Fruit fly (Drosophila melanogaster): Measurements from ENCODE around the gene Sgs3.

Sgs3 gene

DNA sequence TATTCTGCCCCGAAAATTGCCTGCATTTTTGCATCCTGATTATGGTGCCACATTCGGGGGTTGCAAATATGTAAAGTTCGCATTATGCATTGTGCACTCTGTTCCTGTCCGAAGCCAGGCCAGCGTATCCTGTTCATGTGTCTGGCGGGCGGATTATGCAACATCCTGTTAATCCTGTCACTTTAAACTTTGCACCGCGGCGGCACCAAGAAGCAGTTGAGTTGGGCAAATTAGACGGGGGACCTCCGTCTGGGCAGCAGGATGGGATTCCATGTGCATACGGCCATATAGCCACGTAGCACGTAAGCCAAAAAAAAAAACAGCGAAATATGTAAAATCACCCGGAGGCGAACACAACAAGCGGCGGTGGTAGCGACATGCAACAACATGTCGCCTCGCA, 22.5 kb upstream of the Sgs3 start:
- TF ChIP-seq EcR (GFP tag; optimal IDR thresholded peaks at IDR 0.05): no peak
- TF ChIP-seq gl (tag; optimal IDR thresholded peaks at IDR 0.05): no peak
- no peak for TF ChIP-seq Ets98B (GFP tag; IDR thresholded peaks at IDR 0.05)
- TF ChIP-seq CG15710 (tag; optimal IDR thresholded peaks at IDR 0.05): no peak
- TF ChIP-seq CG8301 (tag; optimal IDR thresholded peaks at IDR 0.05): no peak
- TF ChIP-seq CG9948 (tag; optimal IDR thresholded peaks at IDR 0.05): no peak
- no peak for TF ChIP-seq CG34367 (tag; optimal IDR thresholded peaks at IDR 0.05)
- no peak for TF ChIP-seq CG12605 (GFP tag; IDR thresholded peaks at IDR 0.05)
- TF ChIP-seq CG8159 (tag; optimal IDR thresholded peaks at IDR 0.05): no peak
- TF ChIP-seq fd96Ca (GFP tag; IDR thresholded peaks at IDR 0.05): no peak
- no peak for TF ChIP-seq CG14655 (GFP tag; optimal IDR thresholded peaks at IDR 0.05)
- TF ChIP-seq CG4496 (GFP tag; IDR thresholded peaks at IDR 0.05): no peak
- TF ChIP-seq Snoo (tag; optimal IDR thresholded peaks at IDR 0.05): no peak
- TF ChIP-seq CG10348 (GFP tag; IDR thresholded peaks at IDR 0.05): no peak
- TF ChIP-seq Pif1B (GFP tag; optimal IDR thresholded peaks at IDR 0.05): no peak
- TF ChIP-seq D1 (tag; optimal IDR thresholded peaks at IDR 0.05): no peak

DNA sequence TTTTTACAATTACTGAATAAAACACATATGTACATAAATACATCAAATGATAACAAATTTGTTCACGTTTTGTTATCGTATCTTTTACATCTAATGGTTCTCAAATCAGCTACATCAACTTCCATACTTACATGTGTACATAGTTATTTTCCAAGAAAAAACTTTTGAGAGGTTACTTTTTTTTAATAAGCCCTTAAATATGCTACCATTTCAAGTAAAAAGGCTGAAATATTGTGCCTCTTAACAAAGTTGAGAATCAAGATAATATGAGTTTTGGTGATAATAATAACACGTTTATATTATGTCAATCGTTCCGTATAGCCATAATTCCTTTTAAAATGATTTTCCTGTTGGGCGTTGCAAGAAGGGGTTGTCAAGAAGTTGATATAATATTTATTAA, 21.5 kb upstream of the Sgs3 start:
- TF ChIP-seq CG14655 (GFP tag; optimal IDR thresholded peaks at IDR 0.05): no peak
- no peak for TF ChIP-seq CG8301 (tag; optimal IDR thresholded peaks at IDR 0.05)
- no peak for TF ChIP-seq Snoo (tag; optimal IDR thresholded peaks at IDR 0.05)
- no peak for TF ChIP-seq Ets98B (GFP tag; IDR thresholded peaks at IDR 0.05)
- TF ChIP-seq CG9948 (tag; optimal IDR thresholded peaks at IDR 0.05): no peak
- TF ChIP-seq CG13204 (GFP tag; optimal IDR thresholded peaks at IDR 0.05): no peak
- TF ChIP-seq D1 (tag; optimal IDR thresholded peaks at IDR 0.05): no peak
- TF ChIP-seq EcR (GFP tag; optimal IDR thresholded peaks at IDR 0.05): no peak
- no peak for TF ChIP-seq CG12605 (GFP tag; IDR thresholded peaks at IDR 0.05)
- no peak for TF ChIP-seq rn (GFP tag; IDR thresholded peaks at IDR 0.05)
- TF ChIP-seq gl (tag; optimal IDR thresholded peaks at IDR 0.05): no peak
- no peak for TF ChIP-seq Pif1B (GFP tag; optimal IDR thresholded peaks at IDR 0.05)
- TF ChIP-seq CG10348 (GFP tag; IDR thresholded peaks at IDR 0.05): no peak
- no peak for TF ChIP-seq CG8159 (tag; optimal IDR thresholded peaks at IDR 0.05)
- TF ChIP-seq CG34367 (tag; optimal IDR thresholded peaks at IDR 0.05): no peak
- TF ChIP-seq CG15710 (tag; optimal IDR thresholded peaks at IDR 0.05): no peak
- TF ChIP-seq CG4496 (GFP tag; IDR thresholded peaks at IDR 0.05): no peak
- TF ChIP-seq fd96Ca (GFP tag; IDR thresholded peaks at IDR 0.05): no peak
- no peak for TF ChIP-seq CG17806 (tag; optimal IDR thresholded peaks at IDR 0.05)
- TF ChIP-seq Pif1A (GFP tag; optimal IDR thresholded peaks at IDR 0.05): no peak

DNA sequence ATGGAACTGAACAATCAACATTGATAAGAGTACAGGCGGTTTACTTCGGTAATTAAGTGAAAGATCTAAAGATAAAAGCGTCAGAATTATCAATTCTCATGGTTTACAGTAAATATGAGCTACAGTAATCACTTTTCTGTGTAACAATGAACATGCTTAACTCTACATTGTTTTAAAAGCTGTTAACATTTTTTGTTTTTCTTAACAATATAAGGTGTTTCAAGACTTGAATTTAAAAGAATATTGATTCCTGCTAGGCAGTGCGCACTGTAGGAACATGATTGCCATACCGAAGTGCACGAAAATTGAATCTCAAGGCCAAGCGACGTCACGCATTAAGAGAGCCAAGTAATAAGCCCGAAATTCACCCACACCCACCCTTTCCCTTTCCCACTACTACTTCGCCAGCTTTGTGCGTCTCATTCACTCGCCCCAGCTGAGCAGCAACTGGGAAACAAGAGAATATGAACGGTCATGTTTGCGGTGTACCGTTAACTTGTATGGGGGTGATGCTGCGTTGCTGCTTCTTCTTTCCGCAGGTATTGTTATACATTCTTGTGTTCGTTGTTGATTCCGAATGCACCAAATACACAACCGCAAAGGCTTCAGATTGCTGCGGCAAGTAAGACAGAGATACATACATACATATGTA, 20.7 kb upstream of the Sgs3 start:
- TF ChIP-seq rn (GFP tag; IDR thresholded peaks at IDR 0.05) (0 out of 2 replicates have a peak, but pooled peaks have one; percentile 8), CG8159 (tag; optimal IDR thresholded peaks at IDR 0.05) (peak; percentile 58), CG8301 (tag; optimal IDR thresholded peaks at IDR 0.05) (peak; percentile 51), EcR (GFP tag; optimal IDR thresholded peaks at IDR 0.05) (no peak), Pif1B (GFP tag; optimal IDR thresholded peaks at IDR 0.05) (no peak), CG14655 (GFP tag; optimal IDR thresholded peaks at IDR 0.05) (peak; percentile 58), Pif1A (GFP tag; optimal IDR thresholded peaks at IDR 0.05) (peak; percentile 47), CG9948 (tag; optimal IDR thresholded peaks at IDR 0.05) (peak; percentile 36), CG32121 (GFP tag; IDR thresholded peaks at IDR 0.05) (peak; percentile 61), CG15710 (tag; optimal IDR thresholded peaks at IDR 0.05) (peak; percentile 57), CG4496 (GFP tag; IDR thresholded peaks at IDR 0.05) (peak; percentile 73), Snoo (tag; optimal IDR thresholded peaks at IDR 0.05) (peak; percentile 73), fd96Ca (GFP tag; IDR thresholded peaks at IDR 0.05) (no peak), CG34367 (tag; optimal IDR thresholded peaks at IDR 0.05) (peak; percentile 25), D1 (tag; optimal IDR thresholded peaks at IDR 0.05) (no peak), CG12605 (GFP tag; IDR thresholded peaks at IDR 0.05) (peak; percentile 54), gl (tag; optimal IDR thresholded peaks at IDR 0.05) (no peak), CG17806 (tag; optimal IDR thresholded peaks at IDR 0.05) (peak; percentile 48), Ets98B (GFP tag; IDR thresholded peaks at IDR 0.05) (peak; percentile 8; the same call in 1 of the 2 replicates), CG10348 (GFP tag; IDR thresholded peaks at IDR 0.05) (no peak), CG13204 (GFP tag; optimal IDR thresholded peaks at IDR 0.05) (no peak)

DNA sequence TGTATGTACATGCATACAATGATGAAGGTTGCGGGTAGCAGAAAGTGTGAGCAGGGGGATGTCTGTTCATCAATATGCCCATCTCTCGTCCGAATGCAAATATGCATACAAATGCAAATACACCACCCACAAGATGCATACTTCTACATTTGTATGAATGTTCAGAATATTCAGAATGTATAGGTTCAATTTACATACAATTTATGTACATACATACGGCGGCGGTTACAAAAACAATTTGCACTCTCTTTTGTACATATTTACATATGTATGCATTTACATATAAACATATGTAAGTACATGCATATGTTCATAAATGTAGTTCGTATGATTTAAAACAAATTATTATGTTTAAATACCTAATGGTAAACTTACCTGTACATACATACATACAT, 20.1 kb upstream of the Sgs3 start:
- no peak for TF ChIP-seq EcR (GFP tag; optimal IDR thresholded peaks at IDR 0.05)
- TF ChIP-seq CG34367 (tag; optimal IDR thresholded peaks at IDR 0.05): no peak
- no peak for TF ChIP-seq CG14655 (GFP tag; optimal IDR thresholded peaks at IDR 0.05)
- no peak for TF ChIP-seq gl (tag; optimal IDR thresholded peaks at IDR 0.05)
- no peak for TF ChIP-seq CG12605 (GFP tag; IDR thresholded peaks at IDR 0.05)
- TF ChIP-seq CG13204 (GFP tag; optimal IDR thresholded peaks at IDR 0.05): no peak
- TF ChIP-seq CG17806 (tag; optimal IDR thresholded peaks at IDR 0.05): no peak
- no peak for TF ChIP-seq CG8301 (tag; optimal IDR thresholded peaks at IDR 0.05)
- TF ChIP-seq Ets98B (GFP tag; IDR thresholded peaks at IDR 0.05): no peak
- TF ChIP-seq CG9948 (tag; optimal IDR thresholded peaks at IDR 0.05): no peak
- no peak for TF ChIP-seq CG10348 (GFP tag; IDR thresholded peaks at IDR 0.05)
- no peak for TF ChIP-seq D1 (tag; optimal IDR thresholded peaks at IDR 0.05)
- no peak for TF ChIP-seq CG8159 (tag; optimal IDR thresholded peaks at IDR 0.05)
- TF ChIP-seq Pif1B (GFP tag; optimal IDR thresholded peaks at IDR 0.05): no peak
- TF ChIP-seq Pif1A (GFP tag; optimal IDR thresholded peaks at IDR 0.05): no peak
- TF ChIP-seq CG4496 (GFP tag; IDR thresholded peaks at IDR 0.05): no peak

DNA sequence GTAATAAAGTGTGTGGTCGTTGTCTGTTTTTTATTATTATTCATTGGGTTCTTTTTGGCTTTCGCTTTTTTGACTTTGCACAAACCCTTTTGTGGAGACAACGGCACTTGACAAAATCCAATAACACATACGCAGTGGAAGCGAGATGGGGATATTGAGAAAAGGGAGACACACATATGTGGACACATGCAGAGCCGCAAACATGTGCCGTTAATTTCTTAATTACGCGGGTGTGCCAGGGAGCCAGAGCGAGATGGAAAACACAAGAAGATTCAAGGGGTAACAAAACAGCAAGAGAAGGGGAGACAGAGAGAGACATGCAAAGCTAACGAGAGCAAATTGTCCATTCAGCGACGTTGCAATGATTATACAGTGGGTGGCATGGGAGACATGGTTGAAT, 19.6 kb upstream of the Sgs3 start:
- TF ChIP-seq Ets98B (GFP tag; IDR thresholded peaks at IDR 0.05): no peak
- TF ChIP-seq D1 (tag; optimal IDR thresholded peaks at IDR 0.05): no peak
- TF ChIP-seq CG32121 (GFP tag; IDR thresholded peaks at IDR 0.05): peak; percentile 54
- no peak for TF ChIP-seq gl (tag; optimal IDR thresholded peaks at IDR 0.05)
- no peak for TF ChIP-seq CG9948 (tag; optimal IDR thresholded peaks at IDR 0.05)
- TF ChIP-seq CG4496 (GFP tag; IDR thresholded peaks at IDR 0.05): no peak
- no peak for TF ChIP-seq CG34367 (tag; optimal IDR thresholded peaks at IDR 0.05)
- no peak for TF ChIP-seq EcR (GFP tag; optimal IDR thresholded peaks at IDR 0.05)
- TF ChIP-seq CG12605 (GFP tag; IDR thresholded peaks at IDR 0.05): no peak; the same call in 1 of the 2 replicates
- no peak for TF ChIP-seq CG17806 (tag; optimal IDR thresholded peaks at IDR 0.05)
- no peak for TF ChIP-seq CG14655 (GFP tag; optimal IDR thresholded peaks at IDR 0.05)
- no peak for TF ChIP-seq fd96Ca (GFP tag; IDR thresholded peaks at IDR 0.05)
- no peak for TF ChIP-seq CG10348 (GFP tag; IDR thresholded peaks at IDR 0.05)
- TF ChIP-seq CG13204 (GFP tag; optimal IDR thresholded peaks at IDR 0.05): peak; percentile 29
- no peak for TF ChIP-seq Pif1A (GFP tag; optimal IDR thresholded peaks at IDR 0.05)
- TF ChIP-seq CG8159 (tag; optimal IDR thresholded peaks at IDR 0.05): no peak
- TF ChIP-seq rn (GFP tag; IDR thresholded peaks at IDR 0.05): no peak
